Worm (Caenorhabditis elegans): Measurements from ENCODE around the gene C27H5.2.

Gene C27H5.2

ce11 chrII:7147550-7147949, 7.8 kb upstream of the C27H5.2 start (continued):
- TF ChIP-seq attf-3 (GFP tag; conservative IDR thresholded peaks at IDR 0.05) = peak; percentile 31; the same call in 1 of the 2 replicates
- TF ChIP-seq F57C9.4 (tag; optimal IDR thresholded peaks at IDR 0.05) = no peak
- no peak for TF ChIP-seq unc-62 (GFP tag; optimal IDR thresholded peaks at IDR 0.05)
- TF ChIP-seq bed-2 (GFP tag; IDR thresholded peaks at IDR 0.05) = no peak
- TF ChIP-seq lsy-27 (tag; optimal IDR thresholded peaks at IDR 0.05; ENCODE audit: borderline replicate concordance, insufficient read depth) = no peak
- peak; percentile 55; the same call in 1 of the 2 replicates for TF ChIP-seq ceh-100 (GFP tag; IDR thresholded peaks at IDR 0.05)
- no peak for TF ChIP-seq K12H6.12 (tag; optimal IDR thresholded peaks at IDR 0.05)
- no peak for TF ChIP-seq F10E7.11 (tag; optimal IDR thresholded peaks at IDR 0.05)
- peak; percentile 61 for TF ChIP-seq B0019.2 (GFP tag; conservative IDR thresholded peaks at IDR 0.05)
- TF ChIP-seq nfya-1 (tag; optimal IDR thresholded peaks at IDR 0.05; ENCODE audit: borderline replicate concordance, insufficient read depth) = no peak
- peak; percentile 91 for TF ChIP-seq ztf-18 (tag; optimal IDR thresholded peaks at IDR 0.05)
- TF ChIP-seq mxl-1 (tag; optimal IDR thresholded peaks at IDR 0.05) = no peak
- peak; percentile 61 for TF ChIP-seq F33H1.4 (GFP tag; IDR thresholded peaks at IDR 0.05)
- no peak for TF ChIP-seq C06A6.2 (GFP tag; conservative IDR thresholded peaks at IDR 0.05)
- TF ChIP-seq attf-6 (GFP tag; IDR thresholded peaks at IDR 0.05) = no peak
- TF ChIP-seq aptf-3 (GFP tag; IDR thresholded peaks at IDR 0.05) = no peak
- TF ChIP-seq ekl-4 (GFP tag; IDR thresholded peaks at IDR 0.05) = 0 out of 2 replicates have a peak, but pooled peaks have one; percentile 17
- TF ChIP-seq bed-1 (GFP tag; IDR thresholded peaks at IDR 0.05) = no peak
- TF ChIP-seq let-607 (tag; optimal IDR thresholded peaks at IDR 0.05) = no peak
- TF ChIP-seq mel-28 (tag; optimal IDR thresholded peaks at IDR 0.05; ENCODE audit: borderline replicate concordance) = no peak
- no peak for TF ChIP-seq B0336.3 (GFP tag; IDR thresholded peaks at IDR 0.05)
- peak; percentile 18 for TF ChIP-seq snpc-4 (GFP tag; optimal IDR thresholded peaks at IDR 0.05)
- TF ChIP-seq snpc-4 (tag; optimal IDR thresholded peaks at IDR 0.05) = peak in 2 of 4 experiments; percentile 28 to 32
- no peak for TF ChIP-seq madf-6 (GFP tag; IDR thresholded peaks at IDR 0.05)
- TF ChIP-seq K11D2.4 (GFP tag; IDR thresholded peaks at IDR 0.05) = no peak
- TF ChIP-seq somi-1 (GFP tag; optimal IDR thresholded peaks at IDR 0.05) = no peak
- TF ChIP-seq hsf-1 (GFP tag; IDR thresholded peaks at IDR 0.05) = no peak
- peak; percentile 45 for TF ChIP-seq efl-1 (GFP tag; optimal IDR thresholded peaks at IDR 0.05)
- no peak for TF ChIP-seq ztf-26 (tag; optimal IDR thresholded peaks at IDR 0.05)
- peak; percentile 55 for TF ChIP-seq tlf-1 (GFP tag; optimal IDR thresholded peaks at IDR 0.05)
- peak; percentile 34 for TF ChIP-seq F23B12.7 (tag; optimal IDR thresholded peaks at IDR 0.05; ENCODE audit: insufficient read depth)
- peak; percentile 78 for TF ChIP-seq ceh-91 (GFP tag; IDR thresholded peaks at IDR 0.05)

- TF ChIP-seq ccch-3 (GFP tag; optimal IDR thresholded peaks at IDR 0.05) (no peak), xnd-1 (tag; optimal IDR thresholded peaks at IDR 0.05) (no peak), egl-18 (GFP tag; IDR thresholded peaks at IDR 0.05) (no peak), nfya-2 (GFP tag; IDR thresholded peaks at IDR 0.05) (no peak), B0035.1 (tag; optimal IDR thresholded peaks at IDR 0.05) (no peak)
Observed at ce11 chrII:7148099-7148498, 7.3 kb upstream of the C27H5.2 start, which contains the start of gene T07F8.1. T07F8.1 (plus strand) TSS chrII:7148399.

Data from whole organism, young adult.